Fruit fly (Drosophila melanogaster) whole organism, adult: ENCODE results near the gene vsg.

Experiments
- CG5204 ChIP-seq: fragments of 200-800 bp; sonication (Bioruptor generic); optimal IDR thresholded peaks from 2 replicates; lab custom pipeline; 2016; ENCODE audit warnings: missing biosample characterization, missing genetic modification characterization
- ovo ChIP-seq: fragments of 200-800 bp; sonication (Bioruptor generic); optimal IDR thresholded peaks from 2 replicates; lab custom pipeline; 2016; ENCODE audit warnings: missing biosample characterization, missing genetic modification characterization
- tj ChIP-seq: fragments of 200-800 bp; sonication (Bioruptor generic); optimal IDR thresholded peaks from 3 replicates; lab custom pipeline; 2017; ENCODE audit warnings: missing biosample characterization, mild to moderate bottlenecking, missing genetic modification characterization, moderate library complexity

dm6 chr3L:9674300-9674699, 39.8 kb upstream of the vsg start:
- TF ChIP-seq ovo (GFP tag; lab: Kevin White, UChicago) (no peak), tj (GFP tag; lab: Kevin White, UChicago) (no peak), CG5204 (GFP tag; lab: Kevin White, UChicago) (no peak)
